Worm (Caenorhabditis elegans) whole organism, early embryonic: ENCODE results near the gene flap-1.

Source experiments
- B0310.2 ChIP-seq: sonication (generic microtip); optimal IDR thresholded peaks from 2 replicates; lab custom pipeline; 2016; ENCODE audit warnings: mild to moderate bottlenecking, missing genetic modification characterization, missing compliant biosample characterization
- F13C5.2 ChIP-seq: sonication (generic microtip); optimal IDR thresholded peaks from 2 replicates; lab custom pipeline; 2017; ENCODE audit warnings: mild to moderate bottlenecking, missing genetic modification characterization, inconsistent platforms, missing compliant biosample characterization
- ama-1 ChIP-seq: fragments of 150-350 bp; optimal IDR thresholded peaks from 2 replicates; lab custom pipeline; 2014
- ceh-13 ChIP-seq: fragments of 200-800 bp; sonication (Bioruptor generic); optimal IDR thresholded peaks from 2 replicates; lab custom pipeline; 2018; ENCODE audit warnings: mild to moderate bottlenecking, missing genetic modification characterization, missing compliant biosample characterization
- hmbx-1 ChIP-seq: sonication (generic microtip); optimal IDR thresholded peaks from 2 replicates; lab custom pipeline; 2016; ENCODE audit warnings: mild to moderate bottlenecking, missing genetic modification characterization, missing compliant biosample characterization
- hmg-4 ChIP-seq: fragments of 200-800 bp; sonication (Bioruptor generic); optimal IDR thresholded peaks from 2 replicates; lab custom pipeline; 2018; ENCODE audit warnings: mild to moderate bottlenecking, missing genetic modification characterization, missing compliant biosample characterization
- hnd-1 ChIP-seq: sonication (generic microtip); optimal IDR thresholded peaks from 2 replicates; lab custom pipeline; 2016; ENCODE audit warnings: missing genetic modification characterization, missing compliant biosample characterization
- pes-1 ChIP-seq: fragments of 200-800 bp; sonication (Bioruptor generic); IDR thresholded peaks from 2 replicates; pipeline ENCODE4 v1.3.6; 2022; ENCODE audit warnings: missing genetic modification reagents, missing genetic modification characterization, missing compliant biosample characterization
- scrt-1 ChIP-seq: fragments of 200-800 bp; sonication (Bioruptor generic); IDR thresholded peaks from 2 replicates; pipeline ENCODE4 v1.3.6; 2022; ENCODE audit warnings: missing genetic modification characterization, missing compliant biosample characterization
- tbx-11 ChIP-seq: fragments of 200-800 bp; sonication (Bioruptor generic); IDR thresholded peaks from 2 replicates; pipeline ENCODE4 v1.3.6; 2022; ENCODE audit warnings: missing genetic modification characterization, missing compliant biosample characterization

DNA sequence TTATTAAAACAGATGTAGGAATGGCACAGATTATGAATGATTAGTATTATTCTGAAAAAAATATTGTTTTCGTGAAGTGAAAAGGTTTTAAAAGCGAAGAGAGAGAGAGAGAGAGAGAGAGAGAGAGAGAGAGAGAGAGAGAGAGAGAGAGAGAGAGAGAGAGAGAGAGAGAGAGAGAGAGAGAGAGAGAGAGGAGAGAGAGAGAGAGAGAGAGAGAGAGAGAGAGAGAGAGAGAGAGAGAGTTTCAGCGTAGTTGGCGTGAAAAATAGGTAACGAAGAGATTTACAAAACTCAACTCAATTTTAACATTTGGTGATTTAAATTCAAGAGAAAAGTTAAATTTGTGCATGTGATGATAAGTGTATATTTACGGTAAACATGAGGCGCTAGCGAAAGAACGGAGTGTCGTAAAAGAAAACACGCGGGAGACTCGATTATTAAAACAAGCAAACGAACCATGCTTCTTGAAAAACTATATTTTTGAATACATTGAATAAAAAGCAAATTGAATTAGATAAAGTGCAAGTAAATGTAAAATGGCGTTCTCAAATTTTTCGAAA lies 39.5 kb upstream of the flap-1 start, which contains the start of gene panl-2:
- TF ChIP-seq ama-1 (lab: Kevin White, UChicago) (no peak), B0310.2 (tag; lab: Kevin White, UChicago) (no peak), tbx-11 (GFP tag; lab: Robert Waterston, UW) (no peak), hmbx-1 (no peak), hnd-1 (tag; lab: Kevin White, UChicago) (no peak), pes-1 (no peak), F13C5.2 (tag; lab: Kevin White, UChicago) (no peak), scrt-1 (GFP tag; lab: Robert Waterston, UW) (no peak), ceh-13 (GFP tag; lab: Kevin White, UChicago) (no peak), hmg-4 (no peak)
